Fruit fly (Drosophila melanogaster): ENCODE data around the gene CG11842.

CG11842 gene

dm6 chr3R:29068430-29069207 lies 16.1 kb downstream of the CG11842 start:
- no peak for TF ChIP-seq Smox (GFP tag; optimal IDR thresholded peaks at IDR 0.05)
- TF ChIP-seq Gug (GFP tag; IDR thresholded peaks at IDR 0.05), result no peak
- no peak for TF ChIP-seq CG8319 (GFP tag; optimal IDR thresholded peaks at IDR 0.05)
- peak; percentile 14 for TF ChIP-seq CG31627 (GFP tag; optimal IDR thresholded peaks at IDR 0.05)
- TF ChIP-seq CG7368 (GFP tag; optimal IDR thresholded peaks at IDR 0.05), result no peak
- no peak for TF ChIP-seq OdsH (GFP tag; optimal IDR thresholded peaks at IDR 0.05)
- TF ChIP-seq esn (GFP tag; optimal IDR thresholded peaks at IDR 0.05), result peak; percentile 37
- TF ChIP-seq Hr38 (GFP tag; optimal IDR thresholded peaks at IDR 0.05), result no peak
- no peak for TF ChIP-seq Eip93F (GFP tag; optimal IDR thresholded peaks at IDR 0.05)
- no peak for TF ChIP-seq Ets21C (GFP tag; optimal IDR thresholded peaks at IDR 0.05)
- TF ChIP-seq dsx (GFP tag; optimal IDR thresholded peaks at IDR 0.05; ENCODE audit: poor library complexity, severe bottlenecking), result no peak
- no peak for TF ChIP-seq Lpt (GFP tag; optimal IDR thresholded peaks at IDR 0.05)
- TF ChIP-seq achi (GFP tag; optimal IDR thresholded peaks at IDR 0.05), result no peak
- no peak for TF ChIP-seq Ets96B (tag; optimal IDR thresholded peaks at IDR 0.05)
- no peak for TF ChIP-seq CG11902 (GFP tag; optimal IDR thresholded peaks at IDR 0.05)
- no peak for TF ChIP-seq CG8632 (GFP tag; optimal IDR thresholded peaks at IDR 0.05)
- TF ChIP-seq fd85E (GFP tag; optimal IDR thresholded peaks at IDR 0.05), result no peak
- peak; percentile 34; the same call in 1 of the 2 replicates for TF ChIP-seq CG15336 (GFP tag; IDR thresholded peaks at IDR 0.05)
- peak; percentile 49; the same call in 1 of the 3 replicates for TF ChIP-seq eg (GFP tag; IDR thresholded peaks at IDR 0.05)
- peak; percentile 6 for TF ChIP-seq topi (GFP tag; optimal IDR thresholded peaks at IDR 0.05)
- no peak for TF ChIP-seq CG1621 (tag; optimal IDR thresholded peaks at IDR 0.05)
- no peak for TF ChIP-seq dac (GFP tag; optimal IDR thresholded peaks at IDR 0.05)
- peak; percentile 2 for TF ChIP-seq CG11762 (GFP tag; optimal IDR thresholded peaks at IDR 0.05; ENCODE audit: insufficient read depth)
- TF ChIP-seq vri (GFP tag; optimal IDR thresholded peaks at IDR 0.05), result peak; percentile 12
- no peak for TF ChIP-seq spab (GFP tag; optimal IDR thresholded peaks at IDR 0.05)
- TF ChIP-seq CG6163 (GFP tag; IDR thresholded peaks at IDR 0.05), result no peak
- no peak for TF ChIP-seq CG6792 (GFP tag; optimal IDR thresholded peaks at IDR 0.05)
- TF ChIP-seq ss (GFP tag; optimal IDR thresholded peaks at IDR 0.05), result no peak
- peak; percentile 8 for TF ChIP-seq acj6 (GFP tag; optimal IDR thresholded peaks at IDR 0.05)
- peak; percentile 7 for TF ChIP-seq Hr39 (GFP tag; optimal IDR thresholded peaks at IDR 0.05)
- TF ChIP-seq Sox14 (GFP tag; optimal IDR thresholded peaks at IDR 0.05), result no peak
- TF ChIP-seq CG6276 (GFP tag; optimal IDR thresholded peaks at IDR 0.05), result no peak
- TF ChIP-seq Eip78C (GFP tag), result peak; percentile 35
- TF ChIP-seq CG10669 (GFP tag; optimal IDR thresholded peaks at IDR 0.05), result no peak
- no peak for TF ChIP-seq lz (GFP tag; optimal IDR thresholded peaks at IDR 0.05)
- no peak for TF ChIP-seq net (GFP tag; optimal IDR thresholded peaks at IDR 0.05)
- TF ChIP-seq Eip75B (GFP tag; optimal IDR thresholded peaks at IDR 0.05), result no peak
- peak; percentile 23 for TF ChIP-seq Met (GFP tag; optimal IDR thresholded peaks at IDR 0.05)
- TF ChIP-seq CG6808 (GFP tag; optimal IDR thresholded peaks at IDR 0.05), result no peak
- no peak for TF ChIP-seq CG11294 (GFP tag; IDR thresholded peaks at IDR 0.05)
- no peak for TF ChIP-seq CG34406 (GFP tag; optimal IDR thresholded peaks at IDR 0.05)
- no peak for TF ChIP-seq Blimp-1 (GFP tag; optimal IDR thresholded peaks at IDR 0.05)
- no peak for TF ChIP-seq Sox15 (GFP tag; optimal IDR thresholded peaks at IDR 0.05)
- no peak for TF ChIP-seq svp (GFP tag)
- TF ChIP-seq CG4318 (GFP tag; optimal IDR thresholded peaks at IDR 0.05), result no peak
- TF ChIP-seq CG10631 (GFP tag; optimal IDR thresholded peaks at IDR 0.05), result no peak
- TF ChIP-seq fkh (GFP tag; optimal IDR thresholded peaks at IDR 0.05), result no peak
- no peak for TF ChIP-seq salr (GFP tag; optimal IDR thresholded peaks at IDR 0.05)
- TF ChIP-seq pdm3 (GFP tag; optimal IDR thresholded peaks at IDR 0.05), result no peak
- TF ChIP-seq CG16779 (tag; optimal IDR thresholded peaks at IDR 0.05), result no peak
- no peak for TF ChIP-seq CG3919 (GFP tag; optimal IDR thresholded peaks at IDR 0.05)

Data from whole organism, prepupa.